Fruit fly (Drosophila melanogaster): ENCODE data around the gene Stim.

DNA sequence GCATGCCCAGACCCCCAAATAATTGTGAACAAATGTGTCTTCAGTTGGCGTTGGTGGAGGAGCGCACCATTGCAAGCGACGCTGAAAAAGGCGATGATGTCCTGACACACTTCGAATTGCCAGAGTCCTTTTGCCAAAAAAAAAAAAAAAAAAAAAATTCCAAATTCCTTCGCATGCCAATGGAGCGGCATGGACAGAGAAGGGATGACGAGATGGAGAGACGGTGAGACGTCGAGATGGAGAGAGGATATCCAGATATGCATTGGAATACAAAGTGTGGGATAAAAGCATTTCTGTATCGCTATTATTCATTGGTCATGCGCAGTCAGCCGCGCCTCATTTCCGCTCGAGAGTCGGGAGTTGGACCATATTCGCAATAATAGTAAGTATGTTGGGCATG lies 31.3 kb upstream of the Stim start:
- TF ChIP-seq CG7368 (GFP tag; optimal IDR thresholded peaks at IDR 0.05) (no peak), CG8632 (GFP tag; optimal IDR thresholded peaks at IDR 0.05) (no peak), Sox15 (GFP tag; optimal IDR thresholded peaks at IDR 0.05) (no peak), spab (GFP tag; optimal IDR thresholded peaks at IDR 0.05) (no peak), topi (GFP tag; optimal IDR thresholded peaks at IDR 0.05) (no peak), Hr38 (GFP tag; optimal IDR thresholded peaks at IDR 0.05) (no peak)

Data from whole organism, prepupa.